Worm (Caenorhabditis elegans) whole organism, L4 larva: Measurements from ENCODE around the gene C06E4.1.

Experiments used
- F10B5.3 ChIP-seq: sonication (generic microtip); optimal IDR thresholded peaks from 2 replicates; lab custom pipeline; 2016; ENCODE audit warnings: mild to moderate bottlenecking, missing genetic modification characterization, missing compliant biosample characterization
- F37D6.2 ChIP-seq: sonication (generic microtip); optimal IDR thresholded peaks from 2 replicates; lab custom pipeline; 2016; ENCODE audit warnings: mild to moderate bottlenecking, missing genetic modification characterization, missing compliant biosample characterization
- R02D3.7 ChIP-seq: fragments of 150-350 bp; sonication (generic microtip); optimal IDR thresholded peaks from 3 replicates; lab custom pipeline; 2014; ENCODE audit warnings: missing biosample characterization, missing genetic modification characterization
- T20F7.1 ChIP-seq: fragments of 200-800 bp; sonication (Bioruptor generic); optimal IDR thresholded peaks from 2 replicates; lab custom pipeline; 2018; ENCODE audit warnings: mild to moderate bottlenecking, missing genetic modification characterization, missing compliant biosample characterization
- T26A8.4 ChIP-seq: fragments of 200-800 bp; sonication (Bioruptor generic); IDR thresholded peaks from 2 replicates; pipeline ENCODE4 v1.3.6; 2022; ENCODE audit warnings: missing genetic modification characterization, missing compliant biosample characterization
- ZK546.5 ChIP-seq, 2 experiments: sonication (generic microtip); optimal IDR thresholded peaks; 2 replicates each; lab custom pipeline; 2017; ENCODE audit warnings: missing biosample characterization in 2 of 2, missing genetic modification characterization in 2 of 2
- aha-1 ChIP-seq: fragments of 150-350 bp; peaks from one replicate; lab custom pipeline; 2014; ENCODE audit warnings: missing biosample characterization, missing genetic modification characterization
- ama-1 ChIP-seq: fragments of 150-350 bp; optimal IDR thresholded peaks from 2 replicates; lab custom pipeline; 2014; ENCODE audit warnings: inconsistent platforms, mixed read lengths
- attf-4 ChIP-seq: sonication (generic microtip); optimal IDR thresholded peaks from 3 replicates; lab custom pipeline; 2017; ENCODE audit warnings: missing biosample characterization, missing genetic modification characterization
- ceh-28 ChIP-seq: fragments of 150-350 bp; optimal IDR thresholded peaks from 2 replicates; lab custom pipeline; 2014; ENCODE audit warnings: missing biosample characterization, missing genetic modification reagents, missing genetic modification characterization
- daf-16 ChIP-seq, 3 experiments: sonication (generic microtip); optimal IDR thresholded peaks; 2 replicates each; lab custom pipeline; 2016 to 2017; ENCODE audit warnings: missing genetic modification characterization in 3 of 3, missing genetic modification reagents in 3 of 3, mild to moderate bottlenecking in 2 of 3, missing compliant biosample characterization in 2 of 3, missing biosample characterization in 1 of 3, moderate library complexity in 1 of 3
- dve-1 ChIP-seq: sonication (generic microtip); optimal IDR thresholded peaks from 2 replicates; lab custom pipeline; 2017; ENCODE audit warnings: antibody characterized with exemption, mild to moderate bottlenecking, missing genetic modification characterization, missing compliant biosample characterization; ENCODE audit not compliant: insufficient read depth
- fkh-10 ChIP-seq: fragments of 150-350 bp; optimal IDR thresholded peaks from 2 replicates; lab custom pipeline; 2014; ENCODE audit warnings: missing biosample characterization, missing genetic modification reagents, missing genetic modification characterization
- fos-1 ChIP-seq: fragments of 150-350 bp; optimal IDR thresholded peaks from 2 replicates; lab custom pipeline; 2014; ENCODE audit warnings: missing biosample characterization, missing genetic modification characterization
- hlh-11 ChIP-seq: fragments of 200-800 bp; sonication (Bioruptor generic); optimal IDR thresholded peaks from 2 replicates; lab custom pipeline; 2018; ENCODE audit warnings: mild to moderate bottlenecking, missing genetic modification characterization, missing compliant biosample characterization
- hlh-30 ChIP-seq: sonication (generic microtip); optimal IDR thresholded peaks from 2 replicates; lab custom pipeline; 2017; ENCODE audit warnings: antibody characterized with exemption, mild to moderate bottlenecking, missing genetic modification characterization, missing compliant biosample characterization; ENCODE audit not compliant: insufficient read depth
- hmg-1.1 ChIP-seq: fragments of 200-800 bp; sonication (Bioruptor generic); IDR thresholded peaks from 2 replicates; pipeline ENCODE4 v1.3.6; 2022; ENCODE audit warnings: missing genetic modification reagents, missing genetic modification characterization, missing compliant biosample characterization
- jun-1 ChIP-seq: fragments of 150-350 bp; optimal IDR thresholded peaks from 2 replicates; lab custom pipeline; 2014; ENCODE audit warnings: missing biosample characterization, missing genetic modification reagents, missing genetic modification characterization
- lim-7 ChIP-seq: fragments of 200-800 bp; sonication (Bioruptor generic); IDR thresholded peaks from 2 replicates; pipeline ENCODE4 v1.3.6; 2022; ENCODE audit warnings: missing genetic modification characterization, missing compliant biosample characterization
- lin-13 ChIP-seq: fragments of 150-350 bp; optimal IDR thresholded peaks from 2 replicates; lab custom pipeline; 2014; ENCODE audit warnings: missing biosample characterization, missing genetic modification reagents, missing genetic modification characterization
- lin-15B ChIP-seq: fragments of 150-350 bp; sonication (generic microtip); optimal IDR thresholded peaks from 3 replicates; lab custom pipeline; 2014; ENCODE audit warnings: missing biosample characterization, missing genetic modification characterization
- lin-38 ChIP-seq: fragments of 200-800 bp; sonication (Bioruptor generic); IDR thresholded peaks from 2 replicates; pipeline ENCODE4 v1.3.6; 2022; ENCODE audit warnings: missing genetic modification reagents, missing genetic modification characterization, missing compliant biosample characterization
- lin-39 ChIP-seq: fragments of 150-350 bp; optimal IDR thresholded peaks from 2 replicates; lab custom pipeline; 2014; ENCODE audit warnings: missing biosample characterization, missing genetic modification reagents, missing genetic modification characterization
- lir-3 ChIP-seq: sonication (generic microtip); optimal IDR thresholded peaks from 2 replicates; lab custom pipeline; 2016; ENCODE audit warnings: mild to moderate bottlenecking, missing genetic modification characterization, missing compliant biosample characterization
- madf-9 ChIP-seq: fragments of 200-800 bp; sonication (Bioruptor generic); conservative IDR thresholded peaks from 2 replicates; pipeline ENCODE4 v1.3.6; 2022; ENCODE audit warnings: missing genetic modification reagents, missing genetic modification characterization, missing compliant biosample characterization
- mdl-1 ChIP-seq, 2 experiments: fragments of 150-350 bp in 1 of 2; sonication (generic microtip) in 1 of 2; optimal IDR thresholded peaks; 2 replicates each; lab custom pipeline; 2014 to 2017; ENCODE audit warnings: missing biosample characterization in 2 of 2, missing genetic modification characterization in 2 of 2
- mes-2 ChIP-seq: sonication (generic microtip); optimal IDR thresholded peaks from 2 replicates; lab custom pipeline; 2016; ENCODE audit warnings: missing genotype, mild to moderate bottlenecking, missing genetic modification characterization, missing compliant biosample characterization; ENCODE audit not compliant: poor library complexity, severe bottlenecking
- mxl-2 ChIP-seq: fragments of 200-800 bp; sonication (Bioruptor generic); conservative IDR thresholded peaks from 2 replicates; pipeline ENCODE4 v1.3.6; 2022; ENCODE audit warnings: missing genetic modification reagents, missing genetic modification characterization, missing compliant biosample characterization
- mxl-3 ChIP-seq: fragments of 200-800 bp; sonication (Bioruptor generic); optimal IDR thresholded peaks from 2 replicates; lab custom pipeline; 2018; ENCODE audit warnings: mild to moderate bottlenecking, missing genetic modification characterization, missing compliant biosample characterization
- nhr-102 ChIP-seq: sonication (generic microtip); optimal IDR thresholded peaks from 2 replicates; lab custom pipeline; 2016; ENCODE audit warnings: mild to moderate bottlenecking, missing genetic modification characterization, moderate library complexity, missing compliant biosample characterization
- nhr-11 ChIP-seq: fragments of 150-350 bp; optimal IDR thresholded peaks from 2 replicates; lab custom pipeline; 2014; ENCODE audit warnings: missing biosample characterization, missing genetic modification characterization
- nhr-28 ChIP-seq: fragments of 150-350 bp; optimal IDR thresholded peaks from 2 replicates; lab custom pipeline; 2014; ENCODE audit warnings: missing biosample characterization, missing genetic modification characterization
- nhr-42 ChIP-seq: fragments of 200-800 bp; sonication (Bioruptor generic); IDR thresholded peaks from 2 replicates; pipeline ENCODE4 v1.3.6; 2022; ENCODE audit warnings: missing genetic modification characterization, missing compliant biosample characterization
- nhr-48 ChIP-seq: sonication (generic microtip); optimal IDR thresholded peaks from 2 replicates; lab custom pipeline; 2016; ENCODE audit warnings: mild to moderate bottlenecking, missing genetic modification characterization, missing compliant biosample characterization
- php-3 ChIP-seq: fragments of 200-800 bp; sonication (Bioruptor generic); IDR thresholded peaks from 2 replicates; pipeline ENCODE4 v1.3.6; 2022; ENCODE audit warnings: missing genetic modification reagents, missing genetic modification characterization, missing compliant biosample characterization
- pqm-1 ChIP-seq: sonication (generic microtip); optimal IDR thresholded peaks from 2 replicates; lab custom pipeline; 2017; ENCODE audit warnings: missing biosample characterization, missing genetic modification characterization
- rbr-2 ChIP-seq: sonication (generic microtip); optimal IDR thresholded peaks from 2 replicates; lab custom pipeline; 2016; ENCODE audit warnings: missing genotype, missing genetic modification characterization, missing compliant biosample characterization
- skn-1 ChIP-seq: fragments of 150-350 bp; optimal IDR thresholded peaks from 2 replicates; lab custom pipeline; 2014; ENCODE audit warnings: missing biosample characterization, missing genetic modification characterization
- unc-62 ChIP-seq, 3 experiments: fragments of 150-350 bp in 1 of 3; sonication (generic microtip); optimal IDR thresholded peaks in 2 of 3; peaks in 1 of 3; 1 replicate in 1 of 3; 2 replicates in 2 of 3; lab custom pipeline; 2014 to 2017; ENCODE audit warnings: missing biosample characterization in 3 of 3, missing genetic modification characterization in 3 of 3, missing genetic modification reagents in 3 of 3, missing genotype in 1 of 3
- zfp-2 ChIP-seq: sonication (generic microtip); optimal IDR thresholded peaks from 2 replicates; lab custom pipeline; 2016; ENCODE audit warnings: mild to moderate bottlenecking, missing genetic modification characterization, missing compliant biosample characterization
- zfp-3 ChIP-seq: fragments of 200-800 bp; sonication (Bioruptor generic); conservative IDR thresholded peaks from 2 replicates; pipeline ENCODE4 v1.3.6; 2022; ENCODE audit warnings: missing genetic modification reagents, missing genetic modification characterization, missing compliant biosample characterization
- zip-2 ChIP-seq: fragments of 150-350 bp; optimal IDR thresholded peaks from 2 replicates; lab custom pipeline; 2014; ENCODE audit warnings: missing biosample characterization, missing genetic modification characterization

C06E4.1 gene

ce11 chrIV:7282957-7283356, at the start of gene C06E4.1:
Gene C06E4.1, plus strand, starts transcription at chrIV:7283257.
- TF ChIP-seq lir-3 (tag; lab: Kevin White, UChicago), result no peak
- no peak for TF ChIP-seq lin-39 (tag; lab: Kevin White, UChicago)
- TF ChIP-seq mxl-2 (GFP tag; lab: Robert Waterston, UW), result no peak
- no peak for TF ChIP-seq skn-1 (tag; lab: Kevin White, UChicago)
- TF ChIP-seq F37D6.2 (tag; lab: Kevin White, UChicago), result no peak
- TF ChIP-seq rbr-2 (tag; lab: Kevin White, UChicago), result no peak
- no peak for TF ChIP-seq ceh-28 (tag; lab: Kevin White, UChicago)
- no peak for TF ChIP-seq ama-1
- no peak for TF ChIP-seq nhr-11 (tag; lab: Kevin White, UChicago)
- no peak for TF ChIP-seq ZK546.5 (tag; optimal IDR thresholded peaks at IDR 0.05; lab: Kevin White, UChicago)
- TF ChIP-seq madf-9, result no peak
- TF ChIP-seq T20F7.1 (GFP tag; lab: Kevin White, UChicago), result no peak
- TF ChIP-seq zfp-3 (GFP tag; lab: Robert Waterston, UW), result no peak
- no peak for TF ChIP-seq zfp-2 (tag; lab: Kevin White, UChicago)
- no peak for TF ChIP-seq lin-38 (GFP tag; lab: Robert Waterston, UW)
- no peak for TF ChIP-seq attf-4 (tag; lab: Kevin White, UChicago)
- TF ChIP-seq, all 104 proteins: peak for 0

- TF ChIP-seq fos-1 (tag; lab: Kevin White, UChicago), result no peak
- peak; percentile 42 for TF ChIP-seq nhr-28 (tag; lab: Kevin White, UChicago)
- TF ChIP-seq F37D6.2 (tag; lab: Kevin White, UChicago), result no peak
- TF ChIP-seq hlh-11 (tag; lab: Kevin White, UChicago), result peak; percentile 81
- TF ChIP-seq nhr-48 (tag; lab: Kevin White, UChicago), result peak; percentile 60
- TF ChIP-seq jun-1 (tag; lab: Kevin White, UChicago), result no peak
- TF ChIP-seq daf-16 (GFP tag; optimal IDR thresholded peaks at IDR 0.05; lab: Kevin White, UChicago), result peak in 1 of 2 experiments; percentile 52
- no peak for TF ChIP-seq daf-16 (tag; optimal IDR thresholded peaks at IDR 0.05; lab: Kevin White, UChicago)
- peak; percentile 41 for TF ChIP-seq aha-1 (tag; lab: Kevin White, UChicago)
- TF ChIP-seq mxl-3 (GFP tag; lab: Kevin White, UChicago), result peak; percentile 78
- peak in 1 of 2 experiments; percentile 83 for TF ChIP-seq unc-62 (GFP tag; optimal IDR thresholded peaks at IDR 0.05 in 1 of 2; lab: Kevin White, UChicago)
- no peak for TF ChIP-seq unc-62 (tag; optimal IDR thresholded peaks at IDR 0.05; lab: Kevin White, UChicago)
- no peak for TF ChIP-seq lin-38 (GFP tag; lab: Robert Waterston, UW)
- TF ChIP-seq mdl-1 (tag; optimal IDR thresholded peaks at IDR 0.05; lab: Kevin White, UChicago), result peak in 1 of 2 experiments; percentile 30
- TF ChIP-seq nhr-102 (tag; lab: Kevin White, UChicago), result no peak
- TF ChIP-seq zip-2 (tag; lab: Kevin White, UChicago), result no peak
- TF ChIP-seq, all 104 proteins: peak for 8
These were observed 49.5 kb upstream of the C06E4.1 start for ce11 chrIV:7233566-7234014.

DNA sequence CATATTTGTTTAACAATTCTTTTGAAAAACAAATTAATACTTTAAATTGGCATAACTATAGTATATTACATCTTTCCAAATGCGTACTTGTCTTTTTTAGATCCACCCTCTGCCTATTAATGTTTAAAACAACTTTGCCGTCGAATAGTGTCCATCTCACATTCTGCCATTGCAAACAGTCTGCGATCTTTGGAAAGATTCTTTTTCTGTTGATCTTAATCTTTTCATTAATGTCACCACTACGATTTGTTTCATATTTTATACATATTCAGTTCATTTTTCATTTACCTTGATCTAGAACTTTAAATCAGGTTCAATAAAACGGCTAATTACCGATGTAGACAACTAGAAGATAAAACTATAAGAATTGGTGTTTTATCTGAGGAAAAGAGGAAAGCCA, 48.4 kb upstream of the C06E4.1 start:
- TF ChIP-seq fkh-10 (GFP tag; lab: Kevin White, UChicago) (no peak), aha-1 (tag; lab: Kevin White, UChicago) (peak; percentile 42)
- TF ChIP-seq, all 104 proteins: peak for 1

- TF ChIP-seq T26A8.4 (GFP tag; lab: Robert Waterston, UW) (0 out of 2 replicates have a peak, but pooled peaks have one; percentile 41), pqm-1 (tag; lab: Kevin White, UChicago) (peak; percentile 96), hlh-30 (tag; lab: Kevin White, UChicago) (peak; percentile 16), lim-7 (GFP tag; lab: Robert Waterston, UW) (0 out of 2 replicates have a peak, but pooled peaks have one; percentile 27), lin-15B (tag; lab: Kevin White, UChicago) (no peak), ZK546.5 (tag; optimal IDR thresholded peaks at IDR 0.05; lab: Kevin White, UChicago) (no peak), F10B5.3 (tag; lab: Kevin White, UChicago) (no peak), aha-1 (tag; lab: Kevin White, UChicago) (peak; percentile 28), R02D3.7 (tag; lab: Kevin White, UChicago) (no peak), nhr-42 (GFP tag; lab: Robert Waterston, UW) (0 out of 2 replicates have a peak, but pooled peaks have one; percentile 43), unc-62 (GFP tag; optimal IDR thresholded peaks at IDR 0.05 in 1 of 2; lab: Kevin White, UChicago) (peak in 1 of 2 experiments; percentile 63), unc-62 (tag; optimal IDR thresholded peaks at IDR 0.05; lab: Kevin White, UChicago) (no peak), php-3 (GFP tag; lab: Robert Waterston, UW) (peak; percentile 62; the same call in 1 of the 2 replicates), nhr-11 (tag; lab: Kevin White, UChicago) (peak; percentile 57), mes-2 (peak; percentile 38), lin-13 (no peak), mdl-1 (tag; optimal IDR thresholded peaks at IDR 0.05; lab: Kevin White, UChicago) (peak in 1 of 2 experiments; percentile 19), madf-9 (0 out of 2 replicates have a peak, but pooled peaks have one; percentile 22), ama-1 (no peak), dve-1 (tag; lab: Kevin White, UChicago) (peak; percentile 78), T20F7.1 (GFP tag; lab: Kevin White, UChicago) (no peak), hmg-1.1 (GFP tag; lab: Robert Waterston, UW) (peak; percentile 80), hlh-11 (tag; lab: Kevin White, UChicago) (peak; percentile 77)
These were observed 47.6 kb upstream of the C06E4.1 start for ce11 chrIV:7235382-7235917.
